Fruit fly (Drosophila melanogaster) whole organism, embryonic: ENCODE results near the gene eca.
A peak's percentile ranks its signal among the peaks of the same experiment; 100 is the strongest.

ENCODE experiments used
- Ada2b ChIP-seq: fragments of 200-800 bp; sonication (Bioruptor generic); IDR thresholded peaks from 2 replicates; pipeline ENCODE4 v1.3.6; 2022; ENCODE audit warnings: missing biosample characterization, missing genetic modification characterization
- Antp ChIP-seq: fragments of 200-800 bp; sonication (Bioruptor generic); optimal IDR thresholded peaks from 3 replicates; lab custom pipeline; 2016; ENCODE audit warnings: missing biosample characterization, missing genetic modification characterization
- B-H2 ChIP-seq: fragments of 200-800 bp; sonication (Bioruptor generic); optimal IDR thresholded peaks from 2 replicates; lab custom pipeline; 2018; ENCODE audit warnings: missing biosample characterization, mild to moderate bottlenecking, missing genetic modification characterization
- Bdp1 ChIP-seq: fragments of 200-800 bp; sonication (Bioruptor generic); optimal IDR thresholded peaks from 3 replicates; lab custom pipeline; 2016; ENCODE audit warnings: missing biosample characterization, missing genetic modification characterization
- CG1024 ChIP-seq: fragments of 200-800 bp; sonication (Bioruptor generic); IDR thresholded peaks from 2 replicates; pipeline ENCODE4 v1.3.6; 2022; ENCODE audit warnings: missing biosample characterization, missing genetic modification characterization
- CG10321 ChIP-seq: fragments of 200-800 bp; sonication (Bioruptor generic); IDR thresholded peaks from 2 replicates; pipeline ENCODE4 v1.3.6; 2022; ENCODE audit warnings: missing biosample characterization, missing genetic modification characterization
- CG10543 ChIP-seq: fragments of 200-800 bp; sonication (Bioruptor generic); optimal IDR thresholded peaks from 3 replicates; lab custom pipeline; 2017; ENCODE audit warnings: missing biosample characterization, mild to moderate bottlenecking, missing genetic modification characterization, moderate library complexity
- CG14860 ChIP-seq: fragments of 200-800 bp; sonication (Bioruptor generic); IDR thresholded peaks from 3 replicates; pipeline ENCODE4 v1.3.6; 2022; ENCODE audit warnings: missing biosample characterization, missing genetic modification characterization; ENCODE audit not compliant: partially characterized antibody
- CG15514 ChIP-seq: fragments of 200-800 bp; sonication (Bioruptor generic); optimal IDR thresholded peaks from 3 replicates; lab custom pipeline; 2017; ENCODE audit warnings: missing biosample characterization, missing genetic modification characterization, mild to moderate bottlenecking, moderate library complexity, missing genetic modification reagents
- CG2120 ChIP-seq: fragments of 200-800 bp; sonication (Bioruptor generic); optimal IDR thresholded peaks from 3 replicates; lab custom pipeline; 2016; ENCODE audit warnings: missing biosample characterization, missing genetic modification characterization
- CG2875 ChIP-seq: fragments of 200-800 bp; sonication (Bioruptor generic); optimal IDR thresholded peaks from 2 replicates; lab custom pipeline; 2017; ENCODE audit warnings: missing biosample characterization, mild to moderate bottlenecking, missing genetic modification characterization, missing genetic modification reagents
- CG2889 ChIP-seq: fragments of 200-800 bp; sonication (Bioruptor generic); IDR thresholded peaks from 3 replicates; pipeline ENCODE4 v1.3.6; 2022; ENCODE audit warnings: missing biosample characterization, missing genetic modification characterization
- CG30403 ChIP-seq: fragments of 200-800 bp; sonication (Bioruptor generic); optimal IDR thresholded peaks from 3 replicates; lab custom pipeline; 2016; ENCODE audit warnings: missing biosample characterization, missing genetic modification characterization
- CG31388 ChIP-seq: fragments of 200-800 bp; sonication (Bioruptor generic); optimal IDR thresholded peaks from 2 replicates; lab custom pipeline; 2016; ENCODE audit warnings: missing biosample characterization, missing genetic modification characterization
- CG6654 ChIP-seq: fragments of 200-800 bp; sonication (Bioruptor generic); optimal IDR thresholded peaks from 2 replicates; lab custom pipeline; 2017; ENCODE audit warnings: missing biosample characterization, mild to moderate bottlenecking, missing genetic modification characterization
- CG8290 ChIP-seq, 3 experiments: fragments of 200-800 bp; sonication (Bioruptor generic); optimal IDR thresholded peaks; 2 replicates each; lab custom pipeline; 2016 to 2019; ENCODE audit warnings: missing biosample characterization in 3 of 3, missing genetic modification characterization in 3 of 3, mild to moderate bottlenecking in 2 of 3, moderate library complexity in 1 of 3
- Dbx ChIP-seq: fragments of 200-800 bp; sonication (Bioruptor generic); IDR thresholded peaks from 3 replicates; pipeline ENCODE4 v1.3.6; 2022; ENCODE audit warnings: missing biosample characterization, missing genetic modification characterization
- Hey ChIP-seq: fragments of 200-800 bp; sonication (Bioruptor generic); optimal IDR thresholded peaks from 3 replicates; lab custom pipeline; 2018; ENCODE audit warnings: missing biosample characterization, mild to moderate bottlenecking, missing genetic modification characterization
- Hmr ChIP-seq: fragments of 200-800 bp; sonication (Bioruptor generic); optimal IDR thresholded peaks from 3 replicates; lab custom pipeline; 2017; ENCODE audit warnings: mild to moderate bottlenecking, missing biosample characterization, missing genetic modification reagents, missing genetic modification characterization
- NK7.1 ChIP-seq: fragments of 200-800 bp; sonication (Bioruptor generic); optimal IDR thresholded peaks from 3 replicates; lab custom pipeline; 2016; ENCODE audit warnings: missing biosample characterization, missing genetic modification characterization
- Neu2 ChIP-seq: fragments of 200-800 bp; sonication (Bioruptor generic); optimal IDR thresholded peaks from 3 replicates; lab custom pipeline; 2016; ENCODE audit warnings: missing biosample characterization, missing genetic modification characterization, borderline replicate concordance
- Pdp1 ChIP-seq, 2 experiments: fragments of 200-800 bp; sonication (Bioruptor generic); optimal IDR thresholded peaks; 3 replicates each; lab custom pipeline; 2016; ENCODE audit warnings: missing biosample characterization in 2 of 2, missing genetic modification characterization in 2 of 2, mild to moderate bottlenecking in 1 of 2, moderate library complexity in 1 of 2
- abd-A ChIP-seq: fragments of 200-800 bp; sonication (Bioruptor generic); optimal IDR thresholded peaks from 3 replicates; lab custom pipeline; 2019; ENCODE audit warnings: missing biosample characterization, mild to moderate bottlenecking, missing genetic modification characterization, moderate library complexity
- ash1 ChIP-seq: fragments of 200-800 bp; sonication (Bioruptor generic); optimal IDR thresholded peaks from 2 replicates; lab custom pipeline; 2018; ENCODE audit warnings: missing biosample characterization, mild to moderate bottlenecking, missing genetic modification characterization
- caup ChIP-seq: fragments of 200-800 bp; sonication (Bioruptor generic); optimal IDR thresholded peaks from 3 replicates; lab custom pipeline; 2017; ENCODE audit warnings: missing biosample characterization, mild to moderate bottlenecking, missing genetic modification characterization, moderate library complexity; ENCODE audit not compliant: severe bottlenecking
- chif ChIP-seq, 2 experiments: fragments of 200-800 bp; sonication (Bioruptor generic); optimal IDR thresholded peaks; 3 replicates each; lab custom pipeline; 2016; ENCODE audit warnings: missing biosample characterization in 2 of 2, missing genetic modification characterization in 2 of 2
- chn ChIP-seq: fragments of 200-800 bp; sonication (Bioruptor generic); optimal IDR thresholded peaks from 2 replicates; lab custom pipeline; 2016; ENCODE audit warnings: missing biosample characterization, missing genetic modification characterization
- crp ChIP-seq, 2 experiments: fragments of 200-800 bp; sonication (Bioruptor generic); optimal IDR thresholded peaks; 2 replicates in 1 of 2; 3 replicates in 1 of 2; lab custom pipeline; 2017; ENCODE audit warnings: missing biosample characterization in 2 of 2, missing genetic modification characterization in 2 of 2, mild to moderate bottlenecking in 1 of 2, moderate library complexity in 1 of 2
- gcm ChIP-seq: fragments of 200-800 bp; sonication (Bioruptor generic); optimal IDR thresholded peaks from 2 replicates; lab custom pipeline; 2019; ENCODE audit warnings: missing biosample characterization, mild to moderate bottlenecking, missing genetic modification characterization, moderate library complexity
- grau ChIP-seq: fragments of 200-800 bp; optimal IDR thresholded peaks from 3 replicates; lab custom pipeline; 2019; ENCODE audit warnings: missing biosample characterization, mild to moderate bottlenecking, missing genetic modification characterization, moderate library complexity
- gsb-n ChIP-seq: fragments of 200-800 bp; sonication (Bioruptor generic); optimal IDR thresholded peaks from 3 replicates; lab custom pipeline; 2018; ENCODE audit warnings: missing biosample characterization, mild to moderate bottlenecking, missing genetic modification characterization
- ham ChIP-seq: fragments of 200-800 bp; sonication (Bioruptor generic); IDR thresholded peaks from 2 replicates; pipeline ENCODE4 v1.3.6; 2022; ENCODE audit warnings: missing biosample characterization, missing genetic modification characterization
- jigr1 ChIP-seq: fragments of 200-800 bp; sonication (Bioruptor generic); IDR thresholded peaks from 3 replicates; pipeline ENCODE4 v1.3.6; 2022; ENCODE audit warnings: missing biosample characterization, missing genetic modification characterization
- kah ChIP-seq: fragments of 200-800 bp; sonication (Bioruptor generic); optimal IDR thresholded peaks from 2 replicates; lab custom pipeline; 2018; ENCODE audit warnings: missing biosample characterization, mild to moderate bottlenecking, missing genetic modification characterization
- kni ChIP-seq: fragments of 200-800 bp; sonication (Bioruptor generic); optimal IDR thresholded peaks from 3 replicates; lab custom pipeline; 2017; ENCODE audit warnings: mild to moderate bottlenecking, missing biosample characterization, missing genetic modification reagents, missing genetic modification characterization
- lab ChIP-seq: fragments of 200-800 bp; sonication (Bioruptor generic); optimal IDR thresholded peaks from 3 replicates; lab custom pipeline; 2017; ENCODE audit warnings: missing biosample characterization, missing genetic modification characterization, mild to moderate bottlenecking, moderate library complexity, missing genetic modification reagents
- mld ChIP-seq: fragments of 200-800 bp; sonication (Bioruptor generic); IDR thresholded peaks from 3 replicates; pipeline ENCODE4 v1.3.6; 2022; ENCODE audit warnings: missing biosample characterization, missing genetic modification characterization; ENCODE audit not compliant: partially characterized antibody
- nau ChIP-seq: fragments of 200-800 bp; sonication (Bioruptor generic); optimal IDR thresholded peaks from 3 replicates; lab custom pipeline; 2017; ENCODE audit warnings: missing biosample characterization, mild to moderate bottlenecking, missing genetic modification characterization, missing genetic modification reagents
- nom ChIP-seq: fragments of 200-800 bp; sonication (Bioruptor generic); optimal IDR thresholded peaks from 2 replicates; lab custom pipeline; 2017; ENCODE audit warnings: missing biosample characterization, missing genetic modification characterization, mild to moderate bottlenecking, moderate library complexity, missing genetic modification reagents
- pzg ChIP-seq: fragments of 200-800 bp; sonication (Bioruptor generic); optimal IDR thresholded peaks from 3 replicates; lab custom pipeline; 2018; ENCODE audit warnings: missing biosample characterization, mild to moderate bottlenecking, missing genetic modification characterization, moderate library complexity
- sd ChIP-seq: fragments of 200-800 bp; sonication (Bioruptor generic); optimal IDR thresholded peaks from 3 replicates; lab custom pipeline; 2018; ENCODE audit warnings: missing biosample characterization, mild to moderate bottlenecking, missing genetic modification characterization, moderate library complexity
- sug ChIP-seq: fragments of 200-800 bp; optimal IDR thresholded peaks from 2 replicates; lab custom pipeline; 2019; ENCODE audit warnings: missing biosample characterization, mild to moderate bottlenecking, missing genetic modification characterization, moderate library complexity
- tap ChIP-seq: fragments of 200-800 bp; optimal IDR thresholded peaks from 3 replicates; lab custom pipeline; 2019; ENCODE audit warnings: missing biosample characterization, mild to moderate bottlenecking, missing genetic modification characterization, moderate library complexity
- unpg ChIP-seq: fragments of 200-800 bp; sonication (Bioruptor generic); optimal IDR thresholded peaks from 3 replicates; lab custom pipeline; 2018; ENCODE audit warnings: missing biosample characterization, mild to moderate bottlenecking, missing genetic modification characterization, moderate library complexity
- usp ChIP-seq: fragments of >200 bp; optimal IDR thresholded peaks from 2 replicates; lab custom pipeline; 2017; ENCODE audit warnings: missing biosample characterization, missing genetic modification characterization

Gene eca

dm6 chr3R:9705008-9705628 lies 19.8 kb upstream of the eca start, which contains the start of gene Unc-115a (continued):
- TF ChIP-seq Antp (peak; percentile 38), CG31388 (GFP tag; lab: Kevin White, UChicago) (no peak), CG2889 (no peak)
- TF ChIP-seq, all 482 proteins: peak for 190

dm6 chr3R:9704183-9705007 lies 19.1 kb upstream of the eca start:
- TF ChIP-seq unpg (GFP tag; lab: Kevin White, UChicago) (no peak), Neu2 (GFP tag; lab: Kevin White, UChicago) (no peak), sug (tag; lab: Kevin White, UChicago) (peak; percentile 89), CG15514 (peak; percentile 7), gcm (GFP tag; lab: Kevin White, UChicago) (peak; percentile 43), CG2120 (GFP tag; lab: Kevin White, UChicago) (peak; percentile 44), CG2875 (no peak), sd (peak; percentile 40), CG10321 (no peak), Hmr (GFP tag; lab: Kevin White, UChicago) (peak; percentile 66), caup (GFP tag; lab: Kevin White, UChicago) (peak; percentile 57), ash1 (GFP tag; lab: Kevin White, UChicago) (peak; percentile 35), NK7.1 (GFP tag; lab: Kevin White, UChicago) (no peak), CG8290 (GFP tag; optimal IDR thresholded peaks at IDR 0.05; lab: Kevin White, UChicago) (no peak), CG8290 (tag; optimal IDR thresholded peaks at IDR 0.05; lab: Kevin White, UChicago) (peak in 1 of 2 experiments; percentile 62), crp (GFP tag; optimal IDR thresholded peaks at IDR 0.05; lab: Kevin White, UChicago) (peak in 1 of 2 experiments; percentile 67), CG10543 (GFP tag; lab: Kevin White, UChicago) (peak; percentile 82), Ada2b (GFP tag; lab: Robert Waterston, UW) (no peak), usp (GFP tag; lab: Kevin White, UChicago) (no peak), gsb-n (no peak), CG6654 (GFP tag; lab: Kevin White, UChicago) (no peak), Bdp1 (GFP tag; lab: Kevin White, UChicago) (no peak), nom (peak; percentile 35), kni (GFP tag; lab: Kevin White, UChicago) (peak; percentile 79), chif (GFP tag; optimal IDR thresholded peaks at IDR 0.05; lab: Kevin White, UChicago) (no peak), CG1024 (GFP tag; lab: Robert Waterston, UW) (no peak), B-H2 (GFP tag; lab: Kevin White, UChicago) (peak; percentile 58), Pdp1 (GFP tag; optimal IDR thresholded peaks at IDR 0.05; lab: Kevin White, UChicago) (peak in 1 of 2 experiments; percentile 82), ham (no peak), Dbx (GFP tag; lab: Robert Waterston, UW) (no peak), CG30403 (GFP tag; lab: Kevin White, UChicago) (no peak), pzg (peak; percentile 12), grau (tag; lab: Kevin White, UChicago) (no peak), tap (tag; lab: Kevin White, UChicago) (no peak), abd-A (tag; lab: Kevin White, UChicago) (peak; percentile 89), lab (GFP tag; lab: Kevin White, UChicago) (peak; percentile 92), jigr1 (GFP tag; lab: Robert Waterston, UW) (no peak), Hey (peak; percentile 58), kah (GFP tag; lab: Kevin White, UChicago) (peak; percentile 62), CG14860 (GFP tag; lab: Robert Waterston, UW) (no peak), chn (GFP tag; lab: Kevin White, UChicago) (peak; percentile 56), nau (no peak), mld (GFP tag; lab: Robert Waterston, UW) (no peak)
